Fruit fly (Drosophila melanogaster) whole organism, pupa: Measurements from ENCODE around the gene CG42747.

Experiments
- CG10348 ChIP-seq: fragments of 200-800 bp; sonication (Bioruptor generic); IDR thresholded peaks from 2 replicates; pipeline ENCODE4 v1.3.6; 2022; ENCODE audit warnings: missing biosample characterization, missing genetic modification characterization
- CG12605 ChIP-seq: fragments of 200-800 bp; sonication (Bioruptor generic); IDR thresholded peaks from 2 replicates; pipeline ENCODE4 v1.3.6; 2022; ENCODE audit warnings: missing biosample characterization, missing genetic modification characterization
- CG13204 ChIP-seq: fragments of 200-800 bp; sonication (Bioruptor generic); optimal IDR thresholded peaks from 2 replicates; lab custom pipeline; 2018; ENCODE audit warnings: missing biosample characterization, mild to moderate bottlenecking, missing genetic modification characterization, moderate library complexity
- CG14655 ChIP-seq: fragments of 200-800 bp; sonication (Bioruptor generic); optimal IDR thresholded peaks from 3 replicates; lab custom pipeline; 2017; ENCODE audit warnings: mild to moderate bottlenecking, missing biosample characterization, missing genetic modification reagents, missing genetic modification characterization
- CG15710 ChIP-seq: fragments of 200-800 bp; sonication (Bioruptor generic); optimal IDR thresholded peaks from 2 replicates; lab custom pipeline; 2018; ENCODE audit warnings: missing biosample characterization, mild to moderate bottlenecking, missing genetic modification characterization, moderate library complexity
- CG17806 ChIP-seq: fragments of 200-800 bp; sonication (Bioruptor generic); optimal IDR thresholded peaks from 2 replicates; lab custom pipeline; 2018; ENCODE audit warnings: missing biosample characterization, mild to moderate bottlenecking, missing genetic modification characterization, moderate library complexity
- CG32121 ChIP-seq: fragments of 200-800 bp; sonication (Bioruptor generic); IDR thresholded peaks from 2 replicates; pipeline ENCODE4 v1.3.6; 2022; ENCODE audit warnings: missing biosample characterization, missing genetic modification characterization
- CG34367 ChIP-seq: fragments of 200-800 bp; sonication (Bioruptor generic); optimal IDR thresholded peaks from 2 replicates; lab custom pipeline; 2018; ENCODE audit warnings: missing biosample characterization, mild to moderate bottlenecking, missing genetic modification characterization
- CG4496 ChIP-seq: fragments of 200-800 bp; sonication (Bioruptor generic); IDR thresholded peaks from 3 replicates; pipeline ENCODE4 v1.3.6; 2022; ENCODE audit warnings: missing biosample characterization, missing genetic modification characterization
- CG8159 ChIP-seq: fragments of 200-800 bp; sonication (Bioruptor generic); optimal IDR thresholded peaks from 3 replicates; lab custom pipeline; 2018; ENCODE audit warnings: missing biosample characterization, mild to moderate bottlenecking, missing genetic modification characterization, moderate library complexity
- CG8301 ChIP-seq: fragments of 200-800 bp; sonication (Bioruptor generic); optimal IDR thresholded peaks from 2 replicates; lab custom pipeline; 2018; ENCODE audit warnings: missing biosample characterization, mild to moderate bottlenecking, missing genetic modification characterization
- CG9948 ChIP-seq: fragments of 200-800 bp; sonication (Bioruptor generic); optimal IDR thresholded peaks from 2 replicates; lab custom pipeline; 2018; ENCODE audit warnings: missing biosample characterization, mild to moderate bottlenecking, missing genetic modification characterization, moderate library complexity
- D1 ChIP-seq: fragments of 200-800 bp; sonication (Bioruptor generic); optimal IDR thresholded peaks from 2 replicates; lab custom pipeline; 2018; ENCODE audit warnings: missing biosample characterization, mild to moderate bottlenecking, missing genetic modification characterization, moderate library complexity
- EcR ChIP-seq: fragments of 200-800 bp; sonication (Bioruptor generic); optimal IDR thresholded peaks from 3 replicates; lab custom pipeline; 2019; ENCODE audit warnings: missing biosample characterization, missing genetic modification characterization, mild to moderate bottlenecking, moderate library complexity, missing genetic modification reagents
- Ets98B ChIP-seq: fragments of 200-800 bp; sonication (Bioruptor generic); IDR thresholded peaks from 2 replicates; pipeline ENCODE4 v1.3.6; 2022; ENCODE audit warnings: missing biosample characterization, missing genetic modification characterization
- Pif1A ChIP-seq: fragments of 200-800 bp; sonication (Bioruptor generic); optimal IDR thresholded peaks from 3 replicates; lab custom pipeline; 2016; ENCODE audit warnings: missing biosample characterization, missing genetic modification characterization
- Pif1B ChIP-seq: fragments of 200-800 bp; sonication (Bioruptor generic); optimal IDR thresholded peaks from 3 replicates; lab custom pipeline; 2016; ENCODE audit warnings: missing biosample characterization, missing genetic modification characterization
- Snoo ChIP-seq: fragments of 200-800 bp; sonication (Bioruptor generic); optimal IDR thresholded peaks from 3 replicates; lab custom pipeline; 2017; ENCODE audit warnings: missing biosample characterization, mild to moderate bottlenecking, missing genetic modification characterization, inconsistent platforms
- fd96Ca ChIP-seq: fragments of 200-800 bp; sonication (Bioruptor generic); IDR thresholded peaks from 3 replicates; pipeline ENCODE4 v1.3.6; 2022; ENCODE audit warnings: missing biosample characterization, missing genetic modification characterization
- gl ChIP-seq: fragments of 200-800 bp; sonication (Bioruptor generic); optimal IDR thresholded peaks from 2 replicates; lab custom pipeline; 2018; ENCODE audit warnings: missing biosample characterization, mild to moderate bottlenecking, missing genetic modification characterization
- rn ChIP-seq: fragments of 200-800 bp; sonication (Bioruptor generic); IDR thresholded peaks from 2 replicates; pipeline ENCODE4 v1.3.6; 2022; ENCODE audit warnings: missing biosample characterization, missing genetic modification characterization

Gene CG42747

dm6 chr3L:6496922-6497232 lies 96.5 kb downstream of the CG42747 start:
- TF ChIP-seq CG32121 (GFP tag; lab: Robert Waterston, UW) (peak; percentile 63), CG10348 (GFP tag; lab: Robert Waterston, UW) (no peak), CG14655 (GFP tag; lab: Kevin White, UChicago) (peak; percentile 44), CG17806 (no peak), CG15710 (tag; lab: Kevin White, UChicago) (no peak), CG12605 (no peak), CG8159 (no peak), CG4496 (GFP tag; lab: Robert Waterston, UW) (no peak), Pif1A (no peak), EcR (no peak), CG8301 (tag; lab: Kevin White, UChicago) (peak; percentile 27), rn (no peak), Pif1B (GFP tag; lab: Kevin White, UChicago) (no peak), CG9948 (tag; lab: Kevin White, UChicago) (peak; percentile 21), CG34367 (tag; lab: Kevin White, UChicago) (no peak), Ets98B (GFP tag; lab: Robert Waterston, UW) (no peak), fd96Ca (GFP tag; lab: Robert Waterston, UW) (no peak), Snoo (tag; lab: Kevin White, UChicago) (no peak), D1 (tag; lab: Kevin White, UChicago) (no peak), gl (tag; lab: Kevin White, UChicago) (no peak), CG13204 (GFP tag; lab: Kevin White, UChicago) (no peak)
- TF ChIP-seq, all 21 proteins: peak for 4

dm6 chr3L:6497990-6498389 lies 97.6 kb downstream of the CG42747 start:
- TF ChIP-seq CG34367 (tag; lab: Kevin White, UChicago) (no peak), EcR (no peak), Pif1B (GFP tag; lab: Kevin White, UChicago) (no peak), CG4496 (GFP tag; lab: Robert Waterston, UW) (no peak), Pif1A (no peak), CG14655 (GFP tag; lab: Kevin White, UChicago) (no peak), CG10348 (GFP tag; lab: Robert Waterston, UW) (no peak), CG32121 (GFP tag; lab: Robert Waterston, UW) (no peak), CG8301 (tag; lab: Kevin White, UChicago) (no peak), CG9948 (tag; lab: Kevin White, UChicago) (no peak), D1 (tag; lab: Kevin White, UChicago) (no peak), Snoo (tag; lab: Kevin White, UChicago) (no peak), CG12605 (no peak), CG8159 (no peak), CG15710 (tag; lab: Kevin White, UChicago) (no peak), rn (no peak), Ets98B (GFP tag; lab: Robert Waterston, UW) (no peak), CG13204 (GFP tag; lab: Kevin White, UChicago) (no peak), CG17806 (no peak)

- TF ChIP-seq Snoo (tag; lab: Kevin White, UChicago) (no peak), CG15710 (tag; lab: Kevin White, UChicago) (no peak), fd96Ca (GFP tag; lab: Robert Waterston, UW) (no peak), CG8301 (tag; lab: Kevin White, UChicago) (peak; percentile 2), CG4496 (GFP tag; lab: Robert Waterston, UW) (no peak), CG9948 (tag; lab: Kevin White, UChicago) (no peak), gl (tag; lab: Kevin White, UChicago) (no peak), CG14655 (GFP tag; lab: Kevin White, UChicago) (peak; percentile 9), EcR (no peak), CG34367 (tag; lab: Kevin White, UChicago) (no peak), D1 (tag; lab: Kevin White, UChicago) (no peak), CG8159 (peak; percentile 29), Pif1A (no peak), CG17806 (peak; percentile 3), rn (no peak), Pif1B (GFP tag; lab: Kevin White, UChicago) (no peak), CG32121 (GFP tag; lab: Robert Waterston, UW) (no peak), CG10348 (GFP tag; lab: Robert Waterston, UW) (no peak), Ets98B (GFP tag; lab: Robert Waterston, UW) (no peak), CG13204 (GFP tag; lab: Kevin White, UChicago) (no peak), CG12605 (no peak)
Observed at dm6 chr3L:6498602-6499001, 98.2 kb downstream of the CG42747 start.

- TF ChIP-seq CG14655 (GFP tag; lab: Kevin White, UChicago) (no peak), CG12605 (no peak), gl (tag; lab: Kevin White, UChicago) (no peak), CG34367 (tag; lab: Kevin White, UChicago) (no peak), Snoo (tag; lab: Kevin White, UChicago) (no peak), Pif1A (no peak), rn (no peak), fd96Ca (GFP tag; lab: Robert Waterston, UW) (no peak), CG32121 (GFP tag; lab: Robert Waterston, UW) (no peak), CG17806 (no peak), CG8301 (tag; lab: Kevin White, UChicago) (no peak), CG15710 (tag; lab: Kevin White, UChicago) (no peak), D1 (tag; lab: Kevin White, UChicago) (no peak), Ets98B (GFP tag; lab: Robert Waterston, UW) (no peak)
Observed at dm6 chr3L:6500470-6500869, 100.1 kb downstream of the CG42747 start.

- TF ChIP-seq CG8301 (tag; lab: Kevin White, UChicago), result no peak
- TF ChIP-seq Ets98B (GFP tag; lab: Robert Waterston, UW), result no peak
- TF ChIP-seq CG34367 (tag; lab: Kevin White, UChicago), result no peak
- TF ChIP-seq CG8159, result no peak
- no peak for TF ChIP-seq CG9948 (tag; lab: Kevin White, UChicago)
- no peak for TF ChIP-seq CG15710 (tag; lab: Kevin White, UChicago)
- no peak for TF ChIP-seq CG10348 (GFP tag; lab: Robert Waterston, UW)
- TF ChIP-seq Pif1A, result no peak
- no peak for TF ChIP-seq CG13204 (GFP tag; lab: Kevin White, UChicago)
- no peak for TF ChIP-seq CG32121 (GFP tag; lab: Robert Waterston, UW)
- TF ChIP-seq CG17806, result no peak
- no peak for TF ChIP-seq EcR
- no peak for TF ChIP-seq CG12605
- no peak for TF ChIP-seq rn
- TF ChIP-seq CG4496 (GFP tag; lab: Robert Waterston, UW), result no peak
- TF ChIP-seq, all 21 proteins: peak for 0
Observed at dm6 chr3L:6508083-6508482, 107.7 kb downstream of the CG42747 start.
